Fruit fly (Drosophila melanogaster): Measurements from ENCODE around the gene Pxt.
A peak's percentile ranks its signal among the peaks of the same experiment; 100 is the strongest.

Pxt gene

DNA sequence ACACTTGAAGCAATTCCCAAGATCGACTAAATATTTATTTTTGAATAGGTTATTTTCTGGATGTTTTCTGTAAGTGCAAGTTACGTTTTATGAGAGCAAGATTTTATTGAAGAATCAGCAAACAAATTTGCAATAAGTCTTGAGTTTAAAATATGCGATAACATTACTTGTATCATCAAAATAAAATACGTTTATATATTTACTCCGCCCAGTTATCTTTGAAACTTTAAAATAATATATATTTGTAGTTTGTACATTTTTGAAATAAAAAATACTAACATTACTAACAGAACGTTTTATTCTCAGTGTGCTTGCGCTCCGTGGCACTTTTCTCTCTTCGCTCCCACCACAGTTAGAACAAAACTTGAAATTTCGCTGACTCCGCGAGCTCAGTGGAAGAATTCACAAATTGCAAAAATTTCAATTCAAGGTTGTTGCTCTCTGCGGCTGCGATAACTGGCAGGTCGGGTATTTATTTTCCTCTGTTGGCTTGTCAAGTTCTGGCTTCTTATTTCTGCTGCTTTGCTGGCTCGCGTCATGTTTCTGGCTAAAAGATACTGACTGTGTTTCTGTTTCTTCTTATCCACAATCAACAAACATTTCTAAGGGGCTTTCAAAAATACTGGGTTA, 39.8 kb upstream of the Pxt start (continued):
- TF ChIP-seq br (GFP tag; optimal IDR thresholded peaks at IDR 0.05) (peak; percentile 86), Sp1 (GFP tag; optimal IDR thresholded peaks at IDR 0.05) (peak; percentile 95), fru (GFP tag; optimal IDR thresholded peaks at IDR 0.05) (peak; percentile 88), Rel (GFP tag; optimal IDR thresholded peaks at IDR 0.05) (peak; percentile 59), Rel (tag; optimal IDR thresholded peaks at IDR 0.05) (peak; percentile 66), Hr83 (GFP tag; optimal IDR thresholded peaks at IDR 0.05; ENCODE audit: poor library complexity, severe bottlenecking) (no peak), CrebA (GFP tag; optimal IDR thresholded peaks at IDR 0.05; ENCODE audit: borderline replicate concordance) (no peak), foxo (GFP tag; optimal IDR thresholded peaks at IDR 0.05) (peak; percentile 33 to 93), Hnf4 (GFP tag; optimal IDR thresholded peaks at IDR 0.05) (peak; percentile 80), Vsx2 (GFP tag; optimal IDR thresholded peaks at IDR 0.05; ENCODE audit: partially characterized antibody) (no peak), HLH106 (tag; optimal IDR thresholded peaks at IDR 0.05) (peak; percentile 92), woc (GFP tag; optimal IDR thresholded peaks at IDR 0.05) (peak; percentile 84), GATAd (GFP tag; optimal IDR thresholded peaks at IDR 0.05) (no peak), OdsH (GFP tag; optimal IDR thresholded peaks at IDR 0.05) (peak; percentile 89), sage (GFP tag; optimal IDR thresholded peaks at IDR 0.05) (peak; percentile 85), Myc (optimal IDR thresholded peaks at IDR 0.05) (no peak), CG32264 (GFP tag; optimal IDR thresholded peaks at IDR 0.05) (peak; percentile 48), Abd-B (GFP tag; optimal IDR thresholded peaks at IDR 0.05) (no peak), Dif (GFP tag; optimal IDR thresholded peaks at IDR 0.05; ENCODE audit: partially characterized antibody) (no peak)

DNA sequence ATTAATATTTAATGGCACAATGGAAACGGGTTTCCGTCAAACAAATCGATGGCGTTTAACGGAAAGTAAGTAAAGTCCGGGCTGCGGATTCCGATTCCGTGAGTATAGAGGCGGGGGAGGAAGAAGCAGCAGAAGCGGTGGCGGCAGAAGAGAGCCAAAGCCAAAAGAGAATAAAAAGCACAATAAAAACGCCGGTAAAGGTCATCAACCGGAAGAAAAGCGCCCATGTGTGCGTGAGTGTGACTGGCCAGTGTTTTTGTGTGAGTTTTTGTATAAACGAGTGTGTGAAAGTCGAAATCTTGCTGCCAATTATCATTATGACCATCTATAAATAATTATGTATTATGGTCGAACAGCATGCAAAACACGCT, 39.0 kb upstream of the Pxt start:
- TF ChIP-seq jim (GFP tag; optimal IDR thresholded peaks at IDR 0.05) (peak; percentile 80), Hnf4 (GFP tag; optimal IDR thresholded peaks at IDR 0.05) (no peak), CG9705 (GFP tag; optimal IDR thresholded peaks at IDR 0.05) (no peak), Hr83 (GFP tag; optimal IDR thresholded peaks at IDR 0.05; ENCODE audit: poor library complexity, severe bottlenecking) (no peak), dsf (GFP tag; optimal IDR thresholded peaks at IDR 0.05; ENCODE audit: borderline replicate concordance) (no peak), Rel (GFP tag; optimal IDR thresholded peaks at IDR 0.05) (no peak), Rel (tag; optimal IDR thresholded peaks at IDR 0.05) (peak; percentile 45), dl (GFP tag; optimal IDR thresholded peaks at IDR 0.05; ENCODE audit: insufficient read depth in 1 of 2, partially characterized antibody in 2 of 2) (peak in 1 of 2 experiments; percentile 8), GATAd (GFP tag; optimal IDR thresholded peaks at IDR 0.05) (no peak), brk (GFP tag; optimal IDR thresholded peaks at IDR 0.05) (no peak)

DNA sequence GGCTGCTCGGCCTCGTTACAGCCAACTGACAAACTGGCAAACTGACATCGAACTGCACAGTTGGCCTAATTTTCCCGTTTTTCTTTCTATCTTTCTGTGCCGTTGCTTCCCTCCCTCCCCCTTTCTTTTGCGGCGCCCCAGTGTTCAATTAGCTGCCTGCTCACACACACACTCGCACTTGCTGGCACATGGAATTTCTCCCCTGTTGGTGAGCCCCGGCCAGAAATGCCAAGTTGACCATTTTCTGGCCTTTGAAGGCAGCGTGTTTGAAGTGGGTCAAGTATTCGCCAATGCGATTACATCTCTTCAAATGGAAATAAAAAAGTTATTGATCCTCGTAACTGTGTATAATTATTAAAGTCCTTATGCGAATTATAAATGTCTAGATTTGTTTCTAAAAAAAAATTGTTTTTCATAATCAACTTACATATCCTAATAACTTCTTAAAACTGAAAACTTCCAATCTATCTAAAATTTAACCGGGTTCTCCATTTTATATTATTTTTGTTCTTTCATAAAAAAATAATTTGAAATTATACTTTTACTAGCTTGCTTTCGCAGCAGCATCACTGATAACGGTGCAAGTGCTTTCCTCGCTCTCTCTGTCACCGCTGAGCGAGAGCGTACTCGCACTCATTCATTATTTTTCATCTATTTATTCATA, 38.5 kb upstream of the Pxt start:
- TF ChIP-seq lola (GFP tag; optimal IDR thresholded peaks at IDR 0.05) = no peak
- TF ChIP-seq dl (GFP tag; optimal IDR thresholded peaks at IDR 0.05; ENCODE audit: insufficient read depth in 1 of 2, partially characterized antibody in 2 of 2) = no peak
- TF ChIP-seq N (GFP tag; optimal IDR thresholded peaks at IDR 0.05) = no peak
- TF ChIP-seq psq (GFP tag; optimal IDR thresholded peaks at IDR 0.05) = no peak
- TF ChIP-seq CG32264 (GFP tag; optimal IDR thresholded peaks at IDR 0.05) = no peak
- no peak for TF ChIP-seq Hr78 (GFP tag; optimal IDR thresholded peaks at IDR 0.05)
- no peak for TF ChIP-seq ey (GFP tag; optimal IDR thresholded peaks at IDR 0.05)
- TF ChIP-seq Sp1 (GFP tag; optimal IDR thresholded peaks at IDR 0.05) = peak; percentile 55
- no peak for TF ChIP-seq Abd-B (GFP tag; optimal IDR thresholded peaks at IDR 0.05)
- no peak for TF ChIP-seq jim (GFP tag; optimal IDR thresholded peaks at IDR 0.05)
- peak; percentile 93 for TF ChIP-seq Myc (optimal IDR thresholded peaks at IDR 0.05)
- peak; percentile 9 for TF ChIP-seq sv (GFP tag; optimal IDR thresholded peaks at IDR 0.05)
- no peak for TF ChIP-seq Dif (GFP tag; optimal IDR thresholded peaks at IDR 0.05; ENCODE audit: partially characterized antibody)
- TF ChIP-seq h (GFP tag; optimal IDR thresholded peaks at IDR 0.05) = peak; percentile 24
- no peak for TF ChIP-seq Vsx2 (GFP tag; optimal IDR thresholded peaks at IDR 0.05; ENCODE audit: partially characterized antibody)
- no peak for TF ChIP-seq Hr83 (GFP tag; optimal IDR thresholded peaks at IDR 0.05; ENCODE audit: poor library complexity, severe bottlenecking)
- no peak for TF ChIP-seq dsf (GFP tag; optimal IDR thresholded peaks at IDR 0.05; ENCODE audit: borderline replicate concordance)
- TF ChIP-seq CrebA (GFP tag; optimal IDR thresholded peaks at IDR 0.05; ENCODE audit: borderline replicate concordance) = no peak
- peak in 1 of 2 experiments; percentile 58 for TF ChIP-seq foxo (GFP tag; optimal IDR thresholded peaks at IDR 0.05)
- TF ChIP-seq Mio (GFP tag; optimal IDR thresholded peaks at IDR 0.05) = no peak
- no peak for TF ChIP-seq Jra (GFP tag; optimal IDR thresholded peaks at IDR 0.05)
- TF ChIP-seq Rel (GFP tag; optimal IDR thresholded peaks at IDR 0.05) = no peak
- no peak for TF ChIP-seq Rel (tag; optimal IDR thresholded peaks at IDR 0.05)
- no peak for TF ChIP-seq sage (GFP tag; optimal IDR thresholded peaks at IDR 0.05)
- peak; percentile 17 for TF ChIP-seq rgr (GFP tag; optimal IDR thresholded peaks at IDR 0.05)
- peak; percentile 22 for TF ChIP-seq fru (GFP tag; optimal IDR thresholded peaks at IDR 0.05)
- peak; percentile 62 for TF ChIP-seq HLH106 (tag; optimal IDR thresholded peaks at IDR 0.05)
- TF ChIP-seq OdsH (GFP tag; optimal IDR thresholded peaks at IDR 0.05) = peak; percentile 23
- TF ChIP-seq br (GFP tag; optimal IDR thresholded peaks at IDR 0.05) = no peak
- no peak for TF ChIP-seq tai (GFP tag; optimal IDR thresholded peaks at IDR 0.05)
- TF ChIP-seq GATAd (GFP tag; optimal IDR thresholded peaks at IDR 0.05) = no peak
- TF ChIP-seq dmrt93B (GFP tag; optimal IDR thresholded peaks at IDR 0.05) = no peak
- TF ChIP-seq Hnf4 (GFP tag; optimal IDR thresholded peaks at IDR 0.05) = peak; percentile 3
- no peak for TF ChIP-seq brk (GFP tag; optimal IDR thresholded peaks at IDR 0.05)
- TF ChIP-seq usp (GFP tag; optimal IDR thresholded peaks at IDR 0.05) = no peak
- no peak for TF ChIP-seq pan (optimal IDR thresholded peaks at IDR 0.05)
- TF ChIP-seq CG9705 (GFP tag; optimal IDR thresholded peaks at IDR 0.05) = no peak
- peak; percentile 64 for TF ChIP-seq woc (GFP tag; optimal IDR thresholded peaks at IDR 0.05)
- TF ChIP-seq Dfd (GFP tag; optimal IDR thresholded peaks at IDR 0.05) = no peak
